Worm (Caenorhabditis elegans): ENCODE results near the gene efhd-1.
A peak's percentile ranks its signal among the peaks of the same experiment; 100 is the strongest.

DNA sequence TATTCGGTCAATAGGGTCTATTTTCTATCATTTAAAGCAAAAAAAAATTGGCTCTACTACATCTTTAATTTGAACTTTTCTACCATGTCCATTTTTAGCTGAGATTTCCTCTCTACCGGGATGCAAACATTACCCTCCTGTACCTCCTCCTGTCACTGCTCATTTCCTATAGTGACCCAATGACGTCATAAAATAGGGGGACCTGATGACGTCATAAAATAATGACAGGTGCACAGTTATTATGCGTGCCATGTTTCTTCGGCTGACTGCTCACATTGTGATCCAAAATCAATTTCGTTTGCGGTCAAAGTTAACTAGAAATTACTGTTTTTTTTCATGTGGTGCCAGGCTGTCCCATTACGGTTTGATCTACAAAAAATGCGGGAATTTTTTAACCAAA is 8.3 kb downstream of the efhd-1 start:
- TF ChIP-seq ama-1 (optimal IDR thresholded peaks at IDR 0.05) (no peak), dve-1 (tag; optimal IDR thresholded peaks at IDR 0.05) (no peak), ztf-16 (tag; optimal IDR thresholded peaks at IDR 0.05) (no peak), pax-1 (tag; optimal IDR thresholded peaks at IDR 0.05) (no peak), pha-4 (tag; optimal IDR thresholded peaks at IDR 0.05) (no peak), ceh-31 (tag; optimal IDR thresholded peaks at IDR 0.05) (peak; percentile 32), pqm-1 (tag; optimal IDR thresholded peaks at IDR 0.05) (no peak), fkh-10 (GFP tag; optimal IDR thresholded peaks at IDR 0.05) (no peak), ceh-24 (tag; optimal IDR thresholded peaks at IDR 0.05) (no peak)

Data from whole organism, late embryonic.